Worm (Caenorhabditis elegans): ENCODE data around the gene fkh-4.

Gene fkh-4

ce11 chrX:13384743-13385142 lies 43.9 kb downstream of the fkh-4 start:
- TF ChIP-seq unc-62 (GFP tag; optimal IDR thresholded peaks at IDR 0.05) (no peak), unc-30 (tag; optimal IDR thresholded peaks at IDR 0.05) (no peak)

- TF ChIP-seq lin-14 (GFP tag; optimal IDR thresholded peaks at IDR 0.05) (peak; percentile 64), aha-1 (tag; optimal IDR thresholded peaks at IDR 0.05) (no peak), hlh-17 (GFP tag; optimal IDR thresholded peaks at IDR 0.05; ENCODE audit: borderline replicate concordance) (no peak), lsy-2 (tag; optimal IDR thresholded peaks at IDR 0.05) (peak; percentile 4 to 34), ces-1 (GFP tag; optimal IDR thresholded peaks at IDR 0.05) (no peak), efl-1 (optimal IDR thresholded peaks at IDR 0.05) (no peak), efl-1 (GFP tag; optimal IDR thresholded peaks at IDR 0.05 in 1 of 2) (no peak), nhr-19 (GFP tag; conservative IDR thresholded peaks at IDR 0.05) (peak; percentile 38), skn-1 (tag; optimal IDR thresholded peaks at IDR 0.05) (no peak), fkh-10 (GFP tag; optimal IDR thresholded peaks at IDR 0.05) (no peak), rnt-1 (tag; optimal IDR thresholded peaks at IDR 0.05) (peak; percentile 61), nhr-20 (tag; optimal IDR thresholded peaks at IDR 0.05) (peak; percentile 9), egl-27 (tag; optimal IDR thresholded peaks at IDR 0.05) (no peak), mep-1 (tag; optimal IDR thresholded peaks at IDR 0.05) (peak; percentile 32), mab-9 (GFP tag; IDR thresholded peaks at IDR 0.05) (no peak), nhr-71 (tag; optimal IDR thresholded peaks at IDR 0.05) (peak; percentile 70), snu-23 (GFP tag; optimal IDR thresholded peaks at IDR 0.05) (peak; percentile 28)
Observed at ce11 chrX:13383273-13383672, 45.4 kb downstream of the fkh-4 start.

- TF ChIP-seq ceh-82 (tag; optimal IDR thresholded peaks at IDR 0.05) (peak in 1 of 3 experiments; percentile 18), nhr-85 (tag) (no peak), fkh-8 (tag; optimal IDR thresholded peaks at IDR 0.05) (peak; percentile 33), hpl-2 (GFP tag; optimal IDR thresholded peaks at IDR 0.05) (no peak), lin-14 (GFP tag; optimal IDR thresholded peaks at IDR 0.05) (peak; percentile 20), lin-15B (tag; optimal IDR thresholded peaks at IDR 0.05) (no peak)
Observed at ce11 chrX:13380988-13381742, 47.5 kb downstream of the fkh-4 start.

ce11 chrX:13379072-13379471 lies 49.6 kb downstream of the fkh-4 start:
- TF ChIP-seq nhr-11 (tag; optimal IDR thresholded peaks at IDR 0.05) (peak; percentile 72), irx-1 (tag; optimal IDR thresholded peaks at IDR 0.05) (no peak)
